Worm (Caenorhabditis elegans): ENCODE data around the gene ilys-1.

- no peak for TF ChIP-seq lin-15B (tag; optimal IDR thresholded peaks at IDR 0.05)
- no peak for TF ChIP-seq ama-1 (optimal IDR thresholded peaks at IDR 0.05)
- TF ChIP-seq fkh-10 (GFP tag; optimal IDR thresholded peaks at IDR 0.05): no peak
- no peak for TF ChIP-seq nhr-77 (tag; optimal IDR thresholded peaks at IDR 0.05)
- TF ChIP-seq nhr-12 (tag; optimal IDR thresholded peaks at IDR 0.05): no peak
- TF ChIP-seq nhr-25 (tag; optimal IDR thresholded peaks at IDR 0.05): no peak
- TF ChIP-seq ceh-82 (tag; optimal IDR thresholded peaks at IDR 0.05): no peak
- TF ChIP-seq ztf-11 (tag; optimal IDR thresholded peaks at IDR 0.05): no peak
- TF ChIP-seq nhr-237 (tag; optimal IDR thresholded peaks at IDR 0.05): no peak
Observed at ce11 chrIV:2497615-2498183, 27.5 kb downstream of the ilys-1 start, which contains the start of gene Y69A2AR.16.
